Worm (Caenorhabditis elegans): ENCODE data around the gene F13D11.3.

Gene F13D11.3

ce11 chrX:5770648-5771047 is 35.1 kb downstream of the F13D11.3 start, which contains the start of gene C54H2.4:
TSS of gene C54H2.4 (minus strand) at chrX:5770748.
- TF ChIP-seq ekl-4 (GFP tag; IDR thresholded peaks at IDR 0.05), result no peak
- no peak for TF ChIP-seq ccch-3 (GFP tag; optimal IDR thresholded peaks at IDR 0.05)
- no peak for TF ChIP-seq attf-5 (GFP tag; optimal IDR thresholded peaks at IDR 0.05)
- no peak for TF ChIP-seq snpc-1.3 (tag; optimal IDR thresholded peaks at IDR 0.05; ENCODE audit: insufficient read depth)
- no peak for TF ChIP-seq rcor-1 (GFP tag; IDR thresholded peaks at IDR 0.05)
- TF ChIP-seq nhr-27 (tag; optimal IDR thresholded peaks at IDR 0.05), result no peak
- no peak for TF ChIP-seq D2030.7 (GFP tag; IDR thresholded peaks at IDR 0.05)
- TF ChIP-seq F37B4.10 (GFP tag; IDR thresholded peaks at IDR 0.05), result no peak
- no peak for TF ChIP-seq nhr-80 (tag; optimal IDR thresholded peaks at IDR 0.05)
- no peak for TF ChIP-seq fkh-3 (tag; optimal IDR thresholded peaks at IDR 0.05)
- no peak for TF ChIP-seq ztf-18 (tag; optimal IDR thresholded peaks at IDR 0.05)
- no peak for TF ChIP-seq rpc-1 (optimal IDR thresholded peaks at IDR 0.05)
- TF ChIP-seq rpc-1 (tag; optimal IDR thresholded peaks at IDR 0.05), result no peak
- no peak for TF ChIP-seq T07F8.4 (tag; optimal IDR thresholded peaks at IDR 0.05)
- no peak for TF ChIP-seq ztf-22 (GFP tag; optimal IDR thresholded peaks at IDR 0.05)
- no peak for TF ChIP-seq F57A8.1 (GFP tag; optimal IDR thresholded peaks at IDR 0.05)
- TF ChIP-seq ztf-26 (tag; optimal IDR thresholded peaks at IDR 0.05), result no peak
- no peak for TF ChIP-seq egl-18 (GFP tag; IDR thresholded peaks at IDR 0.05)
- no peak for TF ChIP-seq die-1 (tag; optimal IDR thresholded peaks at IDR 0.05)
- TF ChIP-seq efl-1 (GFP tag; optimal IDR thresholded peaks at IDR 0.05), result no peak

ce11 chrX:5764739-5765138 is 41.0 kb downstream of the F13D11.3 start:
- TF ChIP-seq hmg-1.2 (GFP tag; IDR thresholded peaks at IDR 0.05), result peak; percentile 50; the same call in 1 of the 2 replicates
- no peak for TF ChIP-seq let-607 (tag; optimal IDR thresholded peaks at IDR 0.05)
- peak; percentile 4 for TF ChIP-seq K12H6.12 (tag; optimal IDR thresholded peaks at IDR 0.05)
- TF ChIP-seq aptf-3 (GFP tag; IDR thresholded peaks at IDR 0.05), result no peak

ce11 chrX:5763904-5764303 is 41.8 kb downstream of the F13D11.3 start:
- peak; percentile 34 for TF ChIP-seq ztf-18 (tag; optimal IDR thresholded peaks at IDR 0.05)
- TF ChIP-seq tlf-1 (GFP tag; optimal IDR thresholded peaks at IDR 0.05), result no peak
- no peak for TF ChIP-seq aptf-3 (GFP tag; IDR thresholded peaks at IDR 0.05)
- TF ChIP-seq ztf-28 (GFP tag; IDR thresholded peaks at IDR 0.05), result no peak
- TF ChIP-seq B0019.2 (GFP tag; conservative IDR thresholded peaks at IDR 0.05), result no peak
- TF ChIP-seq K11D2.4 (GFP tag; IDR thresholded peaks at IDR 0.05), result 0 out of 2 replicates have a peak, but pooled peaks have one; percentile 21
- TF ChIP-seq akir-1 (GFP tag; optimal IDR thresholded peaks at IDR 0.05), result no peak
- no peak for TF ChIP-seq ceh-100 (GFP tag; IDR thresholded peaks at IDR 0.05)
- no peak for TF ChIP-seq egl-44 (GFP tag; IDR thresholded peaks at IDR 0.05)
- peak; percentile 57 for TF ChIP-seq nhr-80 (tag; optimal IDR thresholded peaks at IDR 0.05)
- no peak for TF ChIP-seq sea-2 (GFP tag; IDR thresholded peaks at IDR 0.05)
- TF ChIP-seq hrde-1 (tag; optimal IDR thresholded peaks at IDR 0.05; ENCODE audit: borderline replicate concordance), result no peak
- no peak for TF ChIP-seq efl-1 (GFP tag; optimal IDR thresholded peaks at IDR 0.05)
- TF ChIP-seq hmg-1.2 (GFP tag; IDR thresholded peaks at IDR 0.05), result peak; percentile 40; the same call in 1 of the 2 replicates
- no peak for TF ChIP-seq ceh-58 (GFP tag; IDR thresholded peaks at IDR 0.05)
- TF ChIP-seq nfya-2 (GFP tag; IDR thresholded peaks at IDR 0.05), result no peak
- no peak for TF ChIP-seq nhr-90 (tag; optimal IDR thresholded peaks at IDR 0.05)
- no peak for TF ChIP-seq F10E7.11 (tag; optimal IDR thresholded peaks at IDR 0.05)
- TF ChIP-seq madf-8 (GFP tag; conservative IDR thresholded peaks at IDR 0.05), result no peak
- TF ChIP-seq chd-7 (tag; optimal IDR thresholded peaks at IDR 0.05), result no peak
- TF ChIP-seq B0336.3 (GFP tag; IDR thresholded peaks at IDR 0.05), result no peak
- no peak for TF ChIP-seq dpff-1 (tag; optimal IDR thresholded peaks at IDR 0.05)
- no peak for TF ChIP-seq C17E4.6 (GFP tag; IDR thresholded peaks at IDR 0.05)
- no peak for TF ChIP-seq dpl-1 (GFP tag; optimal IDR thresholded peaks at IDR 0.05)
- TF ChIP-seq egrh-3 (GFP tag; IDR thresholded peaks at IDR 0.05), result peak; percentile 33; the same call in 1 of the 2 replicates
- peak; percentile 72; the same call in 1 of the 2 replicates for TF ChIP-seq mcd-1 (GFP tag; IDR thresholded peaks at IDR 0.05)
- no peak for TF ChIP-seq ztf-6 (GFP tag; IDR thresholded peaks at IDR 0.05)
- TF ChIP-seq attf-5 (GFP tag; optimal IDR thresholded peaks at IDR 0.05), result peak; percentile 27
- TF ChIP-seq attf-6 (GFP tag; IDR thresholded peaks at IDR 0.05), result no peak
- TF ChIP-seq fkh-3 (tag; optimal IDR thresholded peaks at IDR 0.05), result no peak

All from whole organism, young adult.